Fruit fly (Drosophila melanogaster): ENCODE data around the gene CG15035.

- TF ChIP-seq CoRest (tag; optimal IDR thresholded peaks at IDR 0.05) (no peak), chm (GFP tag; IDR thresholded peaks at IDR 0.05) (no peak), CG18011 (GFP tag; optimal IDR thresholded peaks at IDR 0.05) (no peak), CG18599 (GFP tag; optimal IDR thresholded peaks at IDR 0.05) (no peak), CG11696 (GFP tag; IDR thresholded peaks at IDR 0.05) (no peak), lilli (GFP tag; optimal IDR thresholded peaks at IDR 0.05) (no peak), seq (GFP tag; IDR thresholded peaks at IDR 0.05) (no peak), bcd (GFP tag; optimal IDR thresholded peaks at IDR 0.05) (no peak), Ada2b (GFP tag; IDR thresholded peaks at IDR 0.05) (no peak), h (optimal IDR thresholded peaks at IDR 0.05) (no peak)
These were observed 9.4 kb upstream of the CG15035 start, which contains the start of gene CG42704 for dm6 chrX:7412368-7412767.

All from whole organism, embryonic.